Fruit fly (Drosophila melanogaster) whole organism, pupa: ENCODE data around the gene heca.

Experiments used
- CG10348 ChIP-seq: fragments of 200-800 bp; sonication (Bioruptor generic); IDR thresholded peaks from 2 replicates; pipeline ENCODE4 v1.3.6; 2022; ENCODE audit warnings: missing biosample characterization, missing genetic modification characterization
- CG12605 ChIP-seq: fragments of 200-800 bp; sonication (Bioruptor generic); IDR thresholded peaks from 2 replicates; pipeline ENCODE4 v1.3.6; 2022; ENCODE audit warnings: missing biosample characterization, missing genetic modification characterization
- CG13204 ChIP-seq: fragments of 200-800 bp; sonication (Bioruptor generic); optimal IDR thresholded peaks from 2 replicates; lab custom pipeline; 2018; ENCODE audit warnings: missing biosample characterization, mild to moderate bottlenecking, missing genetic modification characterization, moderate library complexity
- CG14655 ChIP-seq: fragments of 200-800 bp; sonication (Bioruptor generic); optimal IDR thresholded peaks from 3 replicates; lab custom pipeline; 2017; ENCODE audit warnings: mild to moderate bottlenecking, missing biosample characterization, missing genetic modification reagents, missing genetic modification characterization
- CG15710 ChIP-seq: fragments of 200-800 bp; sonication (Bioruptor generic); optimal IDR thresholded peaks from 2 replicates; lab custom pipeline; 2018; ENCODE audit warnings: missing biosample characterization, mild to moderate bottlenecking, missing genetic modification characterization, moderate library complexity
- CG17806 ChIP-seq: fragments of 200-800 bp; sonication (Bioruptor generic); optimal IDR thresholded peaks from 2 replicates; lab custom pipeline; 2018; ENCODE audit warnings: missing biosample characterization, mild to moderate bottlenecking, missing genetic modification characterization, moderate library complexity
- CG32121 ChIP-seq: fragments of 200-800 bp; sonication (Bioruptor generic); IDR thresholded peaks from 2 replicates; pipeline ENCODE4 v1.3.6; 2022; ENCODE audit warnings: missing biosample characterization, missing genetic modification characterization
- CG34367 ChIP-seq: fragments of 200-800 bp; sonication (Bioruptor generic); optimal IDR thresholded peaks from 2 replicates; lab custom pipeline; 2018; ENCODE audit warnings: missing biosample characterization, mild to moderate bottlenecking, missing genetic modification characterization
- CG4496 ChIP-seq: fragments of 200-800 bp; sonication (Bioruptor generic); IDR thresholded peaks from 3 replicates; pipeline ENCODE4 v1.3.6; 2022; ENCODE audit warnings: missing biosample characterization, missing genetic modification characterization
- CG8159 ChIP-seq: fragments of 200-800 bp; sonication (Bioruptor generic); optimal IDR thresholded peaks from 3 replicates; lab custom pipeline; 2018; ENCODE audit warnings: missing biosample characterization, mild to moderate bottlenecking, missing genetic modification characterization, moderate library complexity
- CG8301 ChIP-seq: fragments of 200-800 bp; sonication (Bioruptor generic); optimal IDR thresholded peaks from 2 replicates; lab custom pipeline; 2018; ENCODE audit warnings: missing biosample characterization, mild to moderate bottlenecking, missing genetic modification characterization
- CG9948 ChIP-seq: fragments of 200-800 bp; sonication (Bioruptor generic); optimal IDR thresholded peaks from 2 replicates; lab custom pipeline; 2018; ENCODE audit warnings: missing biosample characterization, mild to moderate bottlenecking, missing genetic modification characterization, moderate library complexity
- D1 ChIP-seq: fragments of 200-800 bp; sonication (Bioruptor generic); optimal IDR thresholded peaks from 2 replicates; lab custom pipeline; 2018; ENCODE audit warnings: missing biosample characterization, mild to moderate bottlenecking, missing genetic modification characterization, moderate library complexity
- EcR ChIP-seq: fragments of 200-800 bp; sonication (Bioruptor generic); optimal IDR thresholded peaks from 3 replicates; lab custom pipeline; 2019; ENCODE audit warnings: missing biosample characterization, missing genetic modification characterization, mild to moderate bottlenecking, moderate library complexity, missing genetic modification reagents
- Ets98B ChIP-seq: fragments of 200-800 bp; sonication (Bioruptor generic); IDR thresholded peaks from 2 replicates; pipeline ENCODE4 v1.3.6; 2022; ENCODE audit warnings: missing biosample characterization, missing genetic modification characterization
- Pif1A ChIP-seq: fragments of 200-800 bp; sonication (Bioruptor generic); optimal IDR thresholded peaks from 3 replicates; lab custom pipeline; 2016; ENCODE audit warnings: missing biosample characterization, missing genetic modification characterization
- Pif1B ChIP-seq: fragments of 200-800 bp; sonication (Bioruptor generic); optimal IDR thresholded peaks from 3 replicates; lab custom pipeline; 2016; ENCODE audit warnings: missing biosample characterization, missing genetic modification characterization
- Snoo ChIP-seq: fragments of 200-800 bp; sonication (Bioruptor generic); optimal IDR thresholded peaks from 3 replicates; lab custom pipeline; 2017; ENCODE audit warnings: missing biosample characterization, mild to moderate bottlenecking, missing genetic modification characterization, inconsistent platforms
- fd96Ca ChIP-seq: fragments of 200-800 bp; sonication (Bioruptor generic); IDR thresholded peaks from 3 replicates; pipeline ENCODE4 v1.3.6; 2022; ENCODE audit warnings: missing biosample characterization, missing genetic modification characterization
- gl ChIP-seq: fragments of 200-800 bp; sonication (Bioruptor generic); optimal IDR thresholded peaks from 2 replicates; lab custom pipeline; 2018; ENCODE audit warnings: missing biosample characterization, mild to moderate bottlenecking, missing genetic modification characterization
- rn ChIP-seq: fragments of 200-800 bp; sonication (Bioruptor generic); IDR thresholded peaks from 2 replicates; pipeline ENCODE4 v1.3.6; 2022; ENCODE audit warnings: missing biosample characterization, missing genetic modification characterization

heca gene

DNA sequence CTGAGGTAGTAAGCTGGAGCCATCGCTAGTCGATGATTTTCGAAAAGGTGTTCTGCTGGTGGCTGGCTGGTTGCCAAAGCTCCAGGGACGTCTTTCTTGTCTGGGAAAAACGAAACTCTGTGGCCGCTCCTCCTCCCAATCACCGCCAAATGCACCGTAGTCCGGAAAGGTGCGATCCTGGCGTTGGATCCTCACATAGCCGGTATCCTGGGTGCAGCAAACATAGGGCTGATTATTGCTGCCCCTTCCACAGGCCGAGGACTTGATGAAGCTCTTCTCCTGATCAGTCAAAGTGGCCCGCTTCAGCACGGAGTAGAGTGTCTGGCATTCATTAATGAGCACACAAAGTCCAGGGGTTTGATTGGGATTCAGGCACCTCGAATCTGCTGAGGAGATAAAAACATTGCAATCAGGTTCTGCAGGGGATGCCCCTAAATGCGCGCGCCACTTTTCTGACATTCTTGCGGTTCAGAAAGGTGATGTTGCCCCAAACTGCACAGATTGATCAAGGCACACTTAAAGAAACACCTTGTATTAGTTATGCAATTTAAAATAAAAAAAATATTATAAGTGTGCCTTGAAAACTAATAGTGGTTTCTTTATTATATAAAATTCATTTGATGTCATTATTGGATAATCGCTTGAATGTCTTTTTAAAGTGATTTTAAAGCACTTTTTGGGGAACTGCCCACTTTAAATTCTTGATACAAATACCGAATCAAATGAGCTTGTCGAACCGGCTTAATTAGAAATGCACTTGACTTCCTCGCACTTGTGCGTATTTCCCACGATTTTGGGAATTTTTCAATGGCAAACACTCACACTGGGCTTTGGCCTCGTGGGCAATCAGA lies 31.8 kb upstream of the heca start:
- no peak for TF ChIP-seq Pif1A
- TF ChIP-seq CG10348 (GFP tag; lab: Robert Waterston, UW), result no peak
- peak; percentile 13 for TF ChIP-seq CG8159 (tag; lab: Kevin White, UChicago)
- no peak for TF ChIP-seq CG13204 (GFP tag; lab: Kevin White, UChicago)
- no peak for TF ChIP-seq fd96Ca (GFP tag; lab: Robert Waterston, UW)
- no peak for TF ChIP-seq CG34367 (tag; lab: Kevin White, UChicago)
- TF ChIP-seq CG17806, result no peak
- TF ChIP-seq CG14655 (GFP tag; lab: Kevin White, UChicago), result no peak
- TF ChIP-seq CG15710, result peak; percentile 7

DNA sequence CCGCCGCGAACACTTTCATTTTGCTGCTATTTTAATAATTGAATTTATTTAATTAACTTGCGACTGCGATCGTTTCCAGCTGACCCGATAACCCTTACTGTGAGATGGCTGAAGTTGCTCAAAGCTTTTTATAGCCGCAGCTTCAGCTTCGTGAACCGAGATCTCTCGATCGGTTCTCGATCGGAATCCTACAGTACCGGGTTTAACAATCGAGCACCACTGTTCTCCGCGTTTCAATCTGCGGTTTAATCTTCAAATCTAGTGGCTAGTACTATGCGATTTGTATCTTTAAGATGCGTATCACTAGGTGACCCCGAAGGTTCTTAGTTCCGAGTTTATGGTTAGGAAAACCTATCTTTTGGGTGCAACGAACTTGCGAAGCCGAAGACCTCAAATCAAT lies 31.1 kb upstream of the heca start, which contains the start of gene CG9733:
Gene CG9733, minus strand, starts transcription at position 101 of the 400 bp plus-strand sequence.
- no peak for TF ChIP-seq Ets98B (GFP tag; lab: Robert Waterston, UW)
- no peak for TF ChIP-seq CG8159 (tag; lab: Kevin White, UChicago)
- TF ChIP-seq gl (tag; lab: Kevin White, UChicago), result no peak
- TF ChIP-seq CG9948 (tag; lab: Kevin White, UChicago), result no peak
- no peak for TF ChIP-seq Pif1B (GFP tag; lab: Kevin White, UChicago)
- no peak for TF ChIP-seq CG14655 (GFP tag; lab: Kevin White, UChicago)
- TF ChIP-seq CG10348 (GFP tag; lab: Robert Waterston, UW), result no peak
- no peak for TF ChIP-seq fd96Ca (GFP tag; lab: Robert Waterston, UW)
- TF ChIP-seq CG34367 (tag; lab: Kevin White, UChicago), result no peak

DNA sequence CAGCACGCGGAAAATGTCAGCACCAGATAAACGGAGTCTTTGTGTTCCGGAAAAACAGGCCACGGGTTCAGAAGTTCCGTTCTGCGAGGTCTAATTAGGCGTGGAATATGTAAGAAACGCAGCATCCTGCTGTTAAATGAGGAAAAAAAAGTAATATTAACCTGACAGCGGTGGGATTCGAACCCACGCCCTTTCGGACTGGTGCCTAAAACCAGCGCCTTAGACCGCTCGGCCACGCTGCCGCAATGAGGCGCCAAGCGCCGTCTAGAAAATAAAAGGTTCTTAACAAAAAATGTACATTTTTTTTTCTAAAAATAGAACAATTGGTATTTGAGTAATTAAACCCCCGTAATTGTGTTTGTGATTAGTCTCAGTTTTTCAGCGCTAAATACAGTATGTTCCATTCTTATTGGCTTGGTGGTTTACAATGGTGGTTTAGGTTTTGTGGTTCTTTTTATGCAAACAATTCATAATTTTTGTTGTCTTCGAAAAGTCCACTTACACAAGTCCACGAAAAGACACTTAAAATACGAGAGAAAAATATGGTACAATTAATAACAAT lies 29.8 kb upstream of the heca start:
- TF ChIP-seq CG12605 (GFP tag; lab: Robert Waterston, UW) (peak; percentile 58), CG15710 (no peak), CG4496 (GFP tag; lab: Robert Waterston, UW) (peak; percentile 45; the same call in 1 of the 3 replicates)

DNA sequence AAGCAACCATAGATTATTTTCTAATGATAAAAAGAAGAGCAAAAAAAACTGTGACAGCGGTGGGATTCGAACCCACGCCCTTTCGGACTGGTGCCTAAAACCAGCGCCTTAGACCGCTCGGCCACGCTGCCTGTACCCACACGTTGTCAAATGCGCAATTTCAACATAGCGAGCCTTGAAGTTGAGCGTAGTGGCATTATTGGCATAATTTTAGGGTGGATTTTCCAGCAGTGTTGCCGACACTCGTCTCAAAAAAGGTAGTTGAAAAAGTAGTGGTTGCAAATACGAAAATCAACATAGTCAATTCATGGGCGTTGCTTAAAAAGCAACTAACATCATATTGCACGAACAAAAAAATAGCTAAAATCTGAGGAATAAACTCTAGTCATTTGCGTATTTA lies 29.2 kb upstream of the heca start:
- TF ChIP-seq CG10348 (GFP tag; lab: Robert Waterston, UW), result no peak
- peak; percentile 22; the same call in 1 of the 2 replicates for TF ChIP-seq Ets98B (GFP tag; lab: Robert Waterston, UW)
- 0 out of 2 replicates have a peak, but pooled peaks have one; percentile 11 for TF ChIP-seq CG12605 (GFP tag; lab: Robert Waterston, UW)
- TF ChIP-seq, all 21 proteins: peak for 2

DNA sequence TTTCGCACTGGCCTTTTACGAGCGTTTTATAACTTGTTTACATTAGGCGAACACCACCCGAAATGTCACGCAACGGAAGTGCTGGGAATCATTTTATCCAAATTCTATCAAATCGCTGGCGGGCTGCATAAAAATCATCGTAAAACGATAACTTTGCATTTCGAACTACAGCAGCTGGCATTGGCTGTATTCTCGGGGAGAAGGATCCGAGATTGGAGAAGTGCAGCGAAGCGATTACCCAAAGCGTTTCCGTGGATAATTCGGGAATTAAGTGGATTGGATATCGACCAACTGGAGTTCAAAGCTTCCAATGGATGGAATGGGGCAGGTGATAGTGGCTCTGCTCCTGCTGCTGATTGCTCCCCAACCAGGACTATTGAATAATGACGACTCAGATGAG lies 28.4 kb upstream of the heca start, which contains the start of gene CG34299:
Gene CG34299, plus strand, starts transcription at position 301 of the 400 bp plus-strand sequence.
- TF ChIP-seq CG32121 (no peak), CG10348 (GFP tag; lab: Robert Waterston, UW) (no peak), CG12605 (GFP tag; lab: Robert Waterston, UW) (no peak), CG14655 (GFP tag; lab: Kevin White, UChicago) (no peak), CG8301 (no peak), CG13204 (GFP tag; lab: Kevin White, UChicago) (no peak), rn (GFP tag; lab: Robert Waterston, UW) (no peak), CG4496 (GFP tag; lab: Robert Waterston, UW) (no peak), fd96Ca (GFP tag; lab: Robert Waterston, UW) (no peak), CG15710 (no peak), CG17806 (no peak), Snoo (tag; lab: Kevin White, UChicago) (no peak), EcR (GFP tag; lab: Kevin White, UChicago) (no peak), Ets98B (GFP tag; lab: Robert Waterston, UW) (no peak), D1 (tag; lab: Kevin White, UChicago) (no peak), CG8159 (tag; lab: Kevin White, UChicago) (no peak), CG9948 (tag; lab: Kevin White, UChicago) (no peak), Pif1B (GFP tag; lab: Kevin White, UChicago) (no peak), gl (tag; lab: Kevin White, UChicago) (no peak)
- TF ChIP-seq, all 21 proteins: peak for 0

DNA sequence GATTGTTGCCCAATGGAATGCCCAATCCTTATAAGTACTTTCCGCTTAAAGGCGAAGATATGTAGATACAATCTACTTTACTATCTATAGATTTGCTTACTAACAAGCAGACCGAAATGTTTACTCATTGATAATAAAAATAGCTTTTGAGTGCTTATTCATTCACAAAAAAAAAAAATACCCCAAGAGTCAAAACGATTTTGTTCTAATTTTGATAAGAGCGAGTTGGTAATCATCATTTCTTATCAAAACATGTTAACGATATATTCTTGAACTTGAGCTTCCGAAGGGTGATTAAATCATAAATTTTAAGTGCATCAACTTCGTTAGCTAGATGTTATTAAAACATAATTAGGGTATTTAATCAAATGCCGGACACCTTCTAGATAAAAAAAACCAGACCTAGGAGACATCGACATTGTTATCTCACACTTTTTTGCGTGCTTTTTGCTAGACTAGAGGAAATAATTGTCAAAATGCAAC lies 27.2 kb upstream of the heca start, which contains the start of gene CG9682:
Gene CG9682, plus strand, starts transcription at position 433 of the 483 bp plus-strand sequence.
- TF ChIP-seq Snoo (tag; lab: Kevin White, UChicago) (no peak), CG34367 (tag; lab: Kevin White, UChicago) (no peak)
